Worm (Caenorhabditis elegans): ENCODE results near the gene math-41.

- TF ChIP-seq ref-1 (GFP tag; conservative IDR thresholded peaks at IDR 0.05) (no peak), klf-2 (GFP tag; conservative IDR thresholded peaks at IDR 0.05) (no peak), flt-1 (GFP tag; IDR thresholded peaks at IDR 0.05) (no peak), med-1 (GFP tag; optimal IDR thresholded peaks at IDR 0.05; ENCODE audit: insufficient read depth) (no peak), ztf-23 (GFP tag; IDR thresholded peaks at IDR 0.05) (no peak), tab-1 (GFP tag; IDR thresholded peaks at IDR 0.05) (no peak)
Observed at ce11 chrII:1836204-1836603, 11.8 kb downstream of the math-41 start, which contains the start of gene T08E11.1.

Data from whole organism, midembryonic.